Worm (Caenorhabditis elegans): Measurements from ENCODE around the gene C17B7.4.

ce11 chrV:3295368-3295767 lies 43.7 kb upstream of the C17B7.4 start:
- TF ChIP-seq nhr-237 (tag; optimal IDR thresholded peaks at IDR 0.05) (no peak), elt-1 (tag; optimal IDR thresholded peaks at IDR 0.05; ENCODE audit: borderline replicate concordance, insufficient read depth) (no peak)
